Fruit fly (Drosophila melanogaster): ENCODE data around the gene CtIP.

- no peak for TF ChIP-seq jumu (GFP tag; optimal IDR thresholded peaks at IDR 0.05)
- no peak for TF ChIP-seq H15 (GFP tag; IDR thresholded peaks at IDR 0.05)
- TF ChIP-seq lab (GFP tag; optimal IDR thresholded peaks at IDR 0.05), result no peak
- TF ChIP-seq CG11456 (GFP tag; IDR thresholded peaks at IDR 0.05), result no peak
- no peak for TF ChIP-seq vvl (GFP tag; IDR thresholded peaks at IDR 0.05)
- TF ChIP-seq Xrp1 (GFP tag; IDR thresholded peaks at IDR 0.05), result no peak
- TF ChIP-seq so (GFP tag; IDR thresholded peaks at IDR 0.05), result no peak
Observed at dm6 chr3L:20387843-20388163, 48.2 kb upstream of the CtIP start.
